Worm (Caenorhabditis elegans) whole organism, L4 larva: Measurements from ENCODE around the gene F07F6.4.

Experiments
- Y48G9A.11 ChIP-seq: fragments of 200-800 bp; sonication (Bioruptor generic); IDR thresholded peaks from 2 replicates; pipeline ENCODE4 v1.3.6; 2022; ENCODE audit warnings: missing genetic modification reagents, missing genetic modification characterization, missing compliant biosample characterization
- fos-1 ChIP-seq: fragments of 150-350 bp; optimal IDR thresholded peaks from 2 replicates; lab custom pipeline; 2014; ENCODE audit warnings: missing biosample characterization, missing genetic modification characterization
- lin-1 ChIP-seq: fragments of 200-800 bp; sonication (Bioruptor generic); IDR thresholded peaks from 2 replicates; pipeline ENCODE4 v1.3.6; 2022; ENCODE audit warnings: missing genetic modification reagents, missing genetic modification characterization, missing compliant biosample characterization
- lir-3 ChIP-seq: sonication (generic microtip); optimal IDR thresholded peaks from 2 replicates; lab custom pipeline; 2016; ENCODE audit warnings: mild to moderate bottlenecking, missing genetic modification characterization, missing compliant biosample characterization
- snpc-4 ChIP-seq: fragments of 150-350 bp; optimal IDR thresholded peaks from 2 replicates; lab custom pipeline; 2014; ENCODE audit warnings: missing biosample characterization, missing genetic modification characterization
- unc-62 ChIP-seq, 3 experiments: fragments of 150-350 bp in 1 of 3; sonication (generic microtip); optimal IDR thresholded peaks in 2 of 3; peaks in 1 of 3; 1 replicate in 1 of 3; 2 replicates in 2 of 3; lab custom pipeline; 2014 to 2017; ENCODE audit warnings: missing biosample characterization in 3 of 3, missing genetic modification characterization in 3 of 3, missing genetic modification reagents in 3 of 3, missing genotype in 1 of 3

DNA sequence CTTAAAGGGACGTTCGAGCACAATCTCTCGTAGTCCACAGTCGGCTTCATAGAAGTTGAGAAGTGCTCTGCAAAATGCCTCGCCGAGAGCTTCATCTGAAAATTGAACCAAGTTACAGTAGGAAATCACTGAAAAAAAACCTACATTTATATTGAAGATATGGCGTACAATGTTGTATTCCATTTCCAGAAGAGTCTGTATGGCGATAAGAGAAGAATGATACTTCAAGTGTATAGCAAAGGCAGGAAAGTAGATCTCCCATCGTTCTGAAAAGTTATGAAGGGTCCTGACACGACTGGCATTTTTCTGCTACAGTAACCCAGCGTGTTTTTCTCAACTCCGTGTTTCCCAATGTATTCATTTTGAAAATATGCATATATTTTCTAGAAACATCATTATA is 45.1 kb downstream of the F07F6.4 start:
- no peak for TF ChIP-seq lir-3 (tag; lab: Kevin White, UChicago)
- TF ChIP-seq unc-62 (GFP tag; optimal IDR thresholded peaks at IDR 0.05 in 1 of 2; lab: Kevin White, UChicago), result no peak
- no peak for TF ChIP-seq unc-62 (tag; optimal IDR thresholded peaks at IDR 0.05; lab: Kevin White, UChicago)
- no peak for TF ChIP-seq fos-1 (tag; lab: Kevin White, UChicago)
- no peak for TF ChIP-seq snpc-4 (tag; lab: Kevin White, UChicago)
- no peak for TF ChIP-seq Y48G9A.11
- no peak for TF ChIP-seq lin-1 (GFP tag; lab: Robert Waterston, UW)
